Worm (Caenorhabditis elegans) whole organism, mixed stage, embryonic: ENCODE measurements around the gene fum-1.

Source experiments
- M03D4.4 ChIP-seq: sonication (generic microtip); optimal IDR thresholded peaks from 2 replicates; lab custom pipeline; 2017; ENCODE audit warnings: mild to moderate bottlenecking, missing genetic modification characterization, missing compliant biosample characterization
- blmp-1 ChIP-seq: fragments of 150-350 bp; optimal IDR thresholded peaks from 2 replicates; lab custom pipeline; 2014; ENCODE audit warnings: missing biosample characterization, missing genetic modification characterization
- ceh-43 ChIP-seq: fragments of 200-800 bp; sonication (Bioruptor generic); optimal IDR thresholded peaks from 2 replicates; lab custom pipeline; 2018; ENCODE audit warnings: mild to moderate bottlenecking, missing genetic modification characterization, moderate library complexity, missing compliant biosample characterization
- ceh-83 ChIP-seq: fragments of 200-800 bp; sonication (Bioruptor generic); optimal IDR thresholded peaks from 2 replicates; lab custom pipeline; 2018; ENCODE audit warnings: mild to moderate bottlenecking, missing genetic modification characterization, missing compliant biosample characterization
- ces-1 ChIP-seq: fragments of 150-350 bp; optimal IDR thresholded peaks from 2 replicates; lab custom pipeline; 2014; ENCODE audit warnings: missing biosample characterization, missing genetic modification reagents, missing genetic modification characterization
- cnd-1 ChIP-seq: fragments of 200-800 bp; sonication (Bioruptor generic); optimal IDR thresholded peaks from 2 replicates; lab custom pipeline; 2018; ENCODE audit warnings: mild to moderate bottlenecking, missing genetic modification characterization, missing compliant biosample characterization
- drap-1 ChIP-seq: fragments of 200-800 bp; sonication (Bioruptor generic); optimal IDR thresholded peaks from 3 replicates; lab custom pipeline; 2018; ENCODE audit warnings: mild to moderate bottlenecking, missing genetic modification characterization, missing compliant biosample characterization
- elt-1 ChIP-seq: sonication (generic microtip); optimal IDR thresholded peaks from 2 replicates; lab custom pipeline; 2017; ENCODE audit warnings: missing genetic modification characterization, mild to moderate bottlenecking, missing compliant biosample characterization, antibody characterized with exemption, moderate library complexity, borderline replicate concordance; ENCODE audit not compliant: insufficient read depth
- flh-1 ChIP-seq: fragments of 200-800 bp; sonication (Bioruptor generic); optimal IDR thresholded peaks from 2 replicates; lab custom pipeline; 2018; ENCODE audit warnings: mild to moderate bottlenecking, missing genetic modification characterization, moderate library complexity, missing compliant biosample characterization
- ham-2 ChIP-seq: fragments of 200-800 bp; sonication (Bioruptor generic); optimal IDR thresholded peaks from 2 replicates; lab custom pipeline; 2018; ENCODE audit warnings: mild to moderate bottlenecking, missing genetic modification characterization, missing compliant biosample characterization
- hlh-1 ChIP-seq: fragments of 150-350 bp; optimal IDR thresholded peaks from 2 replicates; lab custom pipeline; 2014; ENCODE audit warnings: missing biosample characterization, missing genetic modification reagents, missing genetic modification characterization
- lin-13 ChIP-seq: fragments of 150-350 bp; optimal IDR thresholded peaks from 2 replicates; lab custom pipeline; 2014; ENCODE audit warnings: missing biosample characterization, missing genetic modification characterization
- lsy-2 ChIP-seq: fragments of 150-350 bp; optimal IDR thresholded peaks from 2 replicates; lab custom pipeline; 2014; ENCODE audit warnings: missing biosample characterization, missing genetic modification characterization
- mab-5 ChIP-seq: fragments of 150-350 bp; optimal IDR thresholded peaks from 2 replicates; lab custom pipeline; 2014; ENCODE audit warnings: missing biosample characterization, missing genetic modification characterization
- mep-1 ChIP-seq: fragments of 150-350 bp; optimal IDR thresholded peaks from 2 replicates; lab custom pipeline; 2017; ENCODE audit warnings: missing biosample characterization, missing genetic modification reagents, missing genetic modification characterization, inconsistent platforms
- mls-2 ChIP-seq: sonication (generic microtip); optimal IDR thresholded peaks from 2 replicates; lab custom pipeline; 2016; ENCODE audit warnings: mild to moderate bottlenecking, missing genetic modification characterization, moderate library complexity, missing compliant biosample characterization
- nhr-2 ChIP-seq: fragments of 150-350 bp; optimal IDR thresholded peaks from 2 replicates; lab custom pipeline; 2014; ENCODE audit warnings: missing biosample characterization, missing genetic modification characterization
- nhr-237 ChIP-seq: fragments of 150-350 bp; optimal IDR thresholded peaks from 2 replicates; lab custom pipeline; 2014; ENCODE audit warnings: missing biosample characterization, missing genetic modification characterization
- nhr-28 ChIP-seq: fragments of 150-350 bp; optimal IDR thresholded peaks from 2 replicates; lab custom pipeline; 2014; ENCODE audit warnings: missing biosample characterization, missing genetic modification characterization
- nhr-76 ChIP-seq: sonication (generic microtip); optimal IDR thresholded peaks from 2 replicates; lab custom pipeline; 2017; ENCODE audit warnings: missing biosample characterization, missing genetic modification characterization
- sem-2 ChIP-seq: fragments of 200-800 bp; sonication (Bioruptor generic); optimal IDR thresholded peaks from 2 replicates; lab custom pipeline; 2018; ENCODE audit warnings: mild to moderate bottlenecking, missing genetic modification characterization, missing compliant biosample characterization
- sptf-1 ChIP-seq: sonication (generic microtip); optimal IDR thresholded peaks from 2 replicates; lab custom pipeline; 2017; ENCODE audit warnings: mild to moderate bottlenecking, missing genetic modification characterization, moderate library complexity, missing compliant biosample characterization
- tbx-8 ChIP-seq: fragments of 200-800 bp; sonication (Bioruptor generic); optimal IDR thresholded peaks from 2 replicates; lab custom pipeline; 2018; ENCODE audit warnings: mild to moderate bottlenecking, missing genetic modification characterization, moderate library complexity, missing compliant biosample characterization
- unc-120 ChIP-seq: sonication (generic microtip); optimal IDR thresholded peaks from 2 replicates; lab custom pipeline; 2017; ENCODE audit warnings: missing genetic modification characterization, missing compliant biosample characterization; ENCODE audit not compliant: poor library complexity, severe bottlenecking
- unc-39 ChIP-seq: fragments of 150-350 bp; optimal IDR thresholded peaks from 2 replicates; lab custom pipeline; 2014; ENCODE audit warnings: missing biosample characterization, missing genetic modification characterization
- unc-62 ChIP-seq: fragments of 150-350 bp; optimal IDR thresholded peaks from 2 replicates; lab custom pipeline; 2014; ENCODE audit warnings: missing biosample characterization, missing genetic modification reagents, missing genetic modification characterization
- zip-8 ChIP-seq: fragments of 150-350 bp; optimal IDR thresholded peaks from 2 replicates; lab custom pipeline; 2014; ENCODE audit warnings: missing biosample characterization, missing genetic modification characterization
- ztf-11 ChIP-seq: fragments of 150-350 bp; optimal IDR thresholded peaks from 2 replicates; lab custom pipeline; 2014; ENCODE audit warnings: missing biosample characterization, missing genetic modification characterization

Gene fum-1

ce11 chrIII:7489055-7489534 lies 23.7 kb downstream of the fum-1 start, which contains the start of gene mup-4:
mup-4 (minus strand) TSS chrIII:7489105.
- no peak for TF ChIP-seq zip-8 (tag; lab: Kevin White, UChicago)
- no peak for TF ChIP-seq nhr-28 (tag; lab: Kevin White, UChicago)
- TF ChIP-seq nhr-237 (tag; lab: Kevin White, UChicago) = no peak
- no peak for TF ChIP-seq ham-2
- no peak for TF ChIP-seq sem-2
- TF ChIP-seq unc-39 (tag; lab: Kevin White, UChicago) = no peak
- no peak for TF ChIP-seq mep-1 (tag; lab: Kevin White, UChicago)
- no peak for TF ChIP-seq blmp-1 (tag; lab: Kevin White, UChicago)
- TF ChIP-seq drap-1 (GFP tag; lab: Kevin White, UChicago) = no peak
- no peak for TF ChIP-seq cnd-1 (tag; lab: Kevin White, UChicago)
- no peak for TF ChIP-seq nhr-76 (tag; lab: Kevin White, UChicago)
- TF ChIP-seq ztf-11 (tag; lab: Kevin White, UChicago) = no peak
- TF ChIP-seq elt-1 (tag; lab: Kevin White, UChicago) = no peak
- TF ChIP-seq ceh-83 (GFP tag; lab: Kevin White, UChicago) = no peak
- no peak for TF ChIP-seq ceh-43 (GFP tag; lab: Kevin White, UChicago)
- TF ChIP-seq flh-1 (GFP tag; lab: Kevin White, UChicago) = no peak

ce11 chrIII:7490061-7490460 lies 24.7 kb downstream of the fum-1 start:
- TF ChIP-seq unc-62 (GFP tag; lab: Kevin White, UChicago) (no peak), lin-13 (no peak), nhr-2 (tag; lab: Kevin White, UChicago) (no peak), unc-39 (tag; lab: Kevin White, UChicago) (no peak), ceh-83 (GFP tag; lab: Kevin White, UChicago) (no peak), ces-1 (GFP tag; lab: Kevin White, UChicago) (no peak), zip-8 (tag; lab: Kevin White, UChicago) (peak; percentile 48)
- TF ChIP-seq, all 35 proteins: peak for 1

ce11 chrIII:7491931-7492330 lies 26.5 kb downstream of the fum-1 start:
- no peak for TF ChIP-seq lsy-2
- no peak for TF ChIP-seq cnd-1 (tag; lab: Kevin White, UChicago)
- peak; percentile 67 for TF ChIP-seq zip-8 (tag; lab: Kevin White, UChicago)

ce11 chrIII:7494850-7495314 lies 29.5 kb downstream of the fum-1 start:
- peak; percentile 59 for TF ChIP-seq mls-2 (tag; lab: Kevin White, UChicago)
- TF ChIP-seq ham-2 = peak; percentile 51
- no peak for TF ChIP-seq tbx-8 (GFP tag; lab: Kevin White, UChicago)
- no peak for TF ChIP-seq hlh-1 (tag; lab: Kevin White, UChicago)
- no peak for TF ChIP-seq lsy-2
- no peak for TF ChIP-seq sptf-1 (tag; lab: Kevin White, UChicago)
- TF ChIP-seq blmp-1 (tag; lab: Kevin White, UChicago) = peak; percentile 93

ce11 chrIII:7495616-7496146 lies 30.3 kb downstream of the fum-1 start:
- TF ChIP-seq mab-5 (tag; lab: Kevin White, UChicago) (no peak), M03D4.4 (tag; lab: Kevin White, UChicago) (no peak), ztf-11 (tag; lab: Kevin White, UChicago) (no peak), mls-2 (tag; lab: Kevin White, UChicago) (no peak), unc-120 (tag; lab: Kevin White, UChicago) (no peak), unc-62 (GFP tag; lab: Kevin White, UChicago) (no peak), flh-1 (GFP tag; lab: Kevin White, UChicago) (no peak), lin-13 (no peak), tbx-8 (GFP tag; lab: Kevin White, UChicago) (no peak), nhr-76 (tag; lab: Kevin White, UChicago) (no peak), ham-2 (no peak), nhr-237 (tag; lab: Kevin White, UChicago) (no peak)
- TF ChIP-seq, all 35 proteins: peak for 0
